Worm (Caenorhabditis elegans): ENCODE data around the gene K09A9.8.

- TF ChIP-seq snpc-4 (tag; optimal IDR thresholded peaks at IDR 0.05) = no peak
- no peak for TF ChIP-seq elt-1 (tag; optimal IDR thresholded peaks at IDR 0.05)
- TF ChIP-seq nhr-10 (tag; optimal IDR thresholded peaks at IDR 0.05) = no peak
- TF ChIP-seq lin-13 (GFP tag; optimal IDR thresholded peaks at IDR 0.05) = no peak
- no peak for TF ChIP-seq nhr-12 (tag; optimal IDR thresholded peaks at IDR 0.05)
- no peak for TF ChIP-seq nhr-6 (tag; optimal IDR thresholded peaks at IDR 0.05)
- no peak for TF ChIP-seq blmp-1 (tag; optimal IDR thresholded peaks at IDR 0.05; ENCODE audit: insufficient read depth)
- no peak for TF ChIP-seq fos-1 (tag; optimal IDR thresholded peaks at IDR 0.05)
- no peak for TF ChIP-seq lin-39 (tag; optimal IDR thresholded peaks at IDR 0.05)
- TF ChIP-seq ztf-11 (tag; optimal IDR thresholded peaks at IDR 0.05) = no peak
- TF ChIP-seq nhr-11 (tag; optimal IDR thresholded peaks at IDR 0.05) = no peak
- no peak for TF ChIP-seq unc-62 (GFP tag; optimal IDR thresholded peaks at IDR 0.05)
- no peak for TF ChIP-seq elt-3 (tag; optimal IDR thresholded peaks at IDR 0.05)
Measured at ce11 chrX:15628945-15629344, 32.0 kb upstream of the K09A9.8 start.

All from whole organism, L2 larva.